Worm (Caenorhabditis elegans): ENCODE data around the gene fbxb-53.

DNA sequence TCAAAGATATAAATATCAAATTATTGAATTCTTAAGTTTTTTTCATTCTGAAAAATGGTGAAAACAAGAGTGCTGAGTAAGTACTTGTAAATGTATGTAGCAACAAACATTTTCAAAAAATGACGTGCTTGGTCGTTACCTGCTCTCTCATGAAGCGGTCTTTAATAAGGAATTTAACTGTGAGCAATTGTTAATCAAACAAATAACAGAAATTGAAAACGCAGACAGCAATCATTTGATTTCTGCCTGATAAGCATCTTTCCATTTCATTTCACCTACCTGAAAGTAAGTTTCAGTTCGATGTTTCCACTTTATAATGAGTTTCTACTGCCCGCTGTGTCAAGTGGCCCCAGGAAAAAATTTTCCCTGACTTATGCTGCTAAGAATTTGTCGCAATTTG, 6.4 kb downstream of the fbxb-53 start, which contains the start of gene math-28:
- TF ChIP-seq unc-39 (tag; optimal IDR thresholded peaks at IDR 0.05) = no peak
- TF ChIP-seq nhr-28 (tag; optimal IDR thresholded peaks at IDR 0.05) = no peak
- TF ChIP-seq lsy-2 (tag; optimal IDR thresholded peaks at IDR 0.05) = no peak
- no peak for TF ChIP-seq snpc-4 (tag; optimal IDR thresholded peaks at IDR 0.05)
- TF ChIP-seq elt-3 (tag; optimal IDR thresholded peaks at IDR 0.05) = no peak
- TF ChIP-seq ztf-11 (tag; optimal IDR thresholded peaks at IDR 0.05) = no peak
- TF ChIP-seq blmp-1 (tag; optimal IDR thresholded peaks at IDR 0.05) = no peak
- no peak for TF ChIP-seq pha-4 (tag; optimal IDR thresholded peaks at IDR 0.05)
- TF ChIP-seq nhr-12 (tag; optimal IDR thresholded peaks at IDR 0.05) = no peak

Measured in whole organism, mixed stage, embryonic.